Worm (Caenorhabditis elegans) whole organism, young adult: ENCODE data around the gene K08H2.5.

ENCODE experiments used
- B0035.1 ChIP-seq: sonication (generic microtip); optimal IDR thresholded peaks from 2 replicates; lab custom pipeline; 2016; ENCODE audit warnings: missing genetic modification characterization, mild to moderate bottlenecking, missing compliant biosample characterization, missing genotype, missing genetic modification reagents
- B0261.1 ChIP-seq: sonication (generic microtip); optimal IDR thresholded peaks from 2 replicates; lab custom pipeline; 2016; ENCODE audit warnings: mild to moderate bottlenecking, missing genetic modification characterization, moderate library complexity, missing compliant biosample characterization
- D2030.7 ChIP-seq: fragments of 200-800 bp; sonication (Bioruptor generic); IDR thresholded peaks from 2 replicates; pipeline ENCODE4 v1.3.6; 2022; ENCODE audit warnings: missing genetic modification reagents, missing genetic modification characterization, missing compliant biosample characterization
- F52B5.7 ChIP-seq: sonication (generic microtip); optimal IDR thresholded peaks from 2 replicates; lab custom pipeline; 2016; ENCODE audit warnings: mild to moderate bottlenecking, missing genetic modification characterization, missing compliant biosample characterization
- Y53G8AR.9 ChIP-seq: fragments of 200-800 bp; sonication (Bioruptor generic); conservative IDR thresholded peaks from 2 replicates; pipeline ENCODE4 v1.3.6; 2022; ENCODE audit warnings: missing genetic modification reagents, missing genetic modification characterization, missing compliant biosample characterization
- Y79H2A.3 ChIP-seq: fragments of 200-800 bp; sonication (Bioruptor generic); conservative IDR thresholded peaks from 2 replicates; pipeline ENCODE4 v1.3.6; 2022; ENCODE audit warnings: missing genetic modification reagents, missing genetic modification characterization, missing compliant biosample characterization
- ZK185.1 ChIP-seq: sonication (generic microtip); optimal IDR thresholded peaks from 2 replicates; lab custom pipeline; 2016; ENCODE audit warnings: mild to moderate bottlenecking, missing genetic modification characterization, missing compliant biosample characterization; ENCODE audit not compliant: poor library complexity, severe bottlenecking
- bed-2 ChIP-seq: fragments of 200-800 bp; sonication (Bioruptor generic); IDR thresholded peaks from 2 replicates; pipeline ENCODE4 v1.3.6; 2022; ENCODE audit warnings: missing genetic modification reagents, missing genetic modification characterization, missing compliant biosample characterization
- ccch-3 ChIP-seq: fragments of 200-800 bp; sonication (Bioruptor generic); optimal IDR thresholded peaks from 2 replicates; lab custom pipeline; 2018; ENCODE audit warnings: mild to moderate bottlenecking, missing genetic modification characterization, missing compliant biosample characterization
- ceh-91 ChIP-seq: fragments of 200-800 bp; sonication (Bioruptor generic); IDR thresholded peaks from 2 replicates; pipeline ENCODE4 v1.3.6; 2022; ENCODE audit warnings: missing genetic modification reagents, missing genetic modification characterization, missing compliant biosample characterization
- die-1 ChIP-seq: sonication (generic microtip); optimal IDR thresholded peaks from 2 replicates; lab custom pipeline; 2016; ENCODE audit warnings: missing genotype, mild to moderate bottlenecking, missing genetic modification characterization, missing compliant biosample characterization
- dox-1 ChIP-seq: fragments of 200-800 bp; sonication (Bioruptor generic); IDR thresholded peaks from 2 replicates; pipeline ENCODE4 v1.3.6; 2022; ENCODE audit warnings: missing genetic modification reagents, missing genetic modification characterization, missing compliant biosample characterization
- egl-18 ChIP-seq: fragments of 200-800 bp; sonication (Bioruptor generic); IDR thresholded peaks from 2 replicates; pipeline ENCODE4 v1.3.6; 2022; ENCODE audit warnings: missing genetic modification reagents, missing genetic modification characterization, missing compliant biosample characterization
- egrh-3 ChIP-seq: fragments of 200-800 bp; sonication (Bioruptor generic); IDR thresholded peaks from 2 replicates; pipeline ENCODE4 v1.3.6; 2022; ENCODE audit warnings: missing genetic modification reagents, missing genetic modification characterization, missing compliant biosample characterization
- ets-4 ChIP-seq: fragments of 200-800 bp; sonication (Bioruptor generic); optimal IDR thresholded peaks from 2 replicates; lab custom pipeline; 2018; ENCODE audit warnings: mild to moderate bottlenecking, missing genetic modification characterization, missing compliant biosample characterization
- hlh-12 ChIP-seq: sonication (generic microtip); optimal IDR thresholded peaks from 2 replicates; lab custom pipeline; 2016; ENCODE audit warnings: missing genetic modification characterization, missing compliant biosample characterization
- hmg-1.2 ChIP-seq: fragments of 200-800 bp; sonication (Bioruptor generic); IDR thresholded peaks from 2 replicates; pipeline ENCODE4 v1.3.6; 2022; ENCODE audit warnings: missing genetic modification reagents, missing genetic modification characterization, missing compliant biosample characterization
- let-607 ChIP-seq, 2 experiments: fragments of 200-800 bp in 1 of 2; sonication (Bioruptor generic) in 1 of 2; sonication (generic microtip) in 1 of 2; optimal IDR thresholded peaks; 2 replicates each; lab custom pipeline; 2016 to 2018; ENCODE audit warnings: mild to moderate bottlenecking in 2 of 2, missing compliant biosample characterization in 2 of 2, missing genetic modification characterization in 2 of 2, moderate library complexity in 2 of 2, missing genotype in 1 of 2
- lin-40 ChIP-seq: sonication (generic microtip); optimal IDR thresholded peaks from 2 replicates; lab custom pipeline; 2016; ENCODE audit warnings: missing genetic modification characterization, mild to moderate bottlenecking, missing compliant biosample characterization, missing genotype, missing genetic modification reagents
- lsl-1 ChIP-seq: fragments of 200-800 bp; sonication (Bioruptor generic); optimal IDR thresholded peaks from 2 replicates; lab custom pipeline; 2018; ENCODE audit warnings: mild to moderate bottlenecking, missing genetic modification characterization, moderate library complexity, missing compliant biosample characterization
- madf-10 ChIP-seq: sonication (generic microtip); optimal IDR thresholded peaks from 2 replicates; lab custom pipeline; 2016; ENCODE audit warnings: mild to moderate bottlenecking, missing genetic modification characterization, missing compliant biosample characterization
- madf-6 ChIP-seq: fragments of 200-800 bp; sonication (Bioruptor generic); IDR thresholded peaks from 2 replicates; pipeline ENCODE4 v1.3.6; 2022; ENCODE audit warnings: missing genetic modification reagents, missing genetic modification characterization, missing compliant biosample characterization
- mxl-1 ChIP-seq: sonication (generic microtip); optimal IDR thresholded peaks from 2 replicates; lab custom pipeline; 2016; ENCODE audit warnings: missing genetic modification characterization, missing compliant biosample characterization
- nfyb-1 ChIP-seq: fragments of 200-800 bp; sonication (Bioruptor generic); IDR thresholded peaks from 2 replicates; pipeline ENCODE4 v1.3.6; 2022; ENCODE audit warnings: missing genetic modification reagents, missing genetic modification characterization, missing compliant biosample characterization
- nhr-120 ChIP-seq: fragments of 200-800 bp; sonication (Bioruptor generic); IDR thresholded peaks from 2 replicates; pipeline ENCODE4 v1.3.6; 2022; ENCODE audit warnings: missing genetic modification characterization, missing compliant biosample characterization
- nhr-179 ChIP-seq: sonication (generic microtip); optimal IDR thresholded peaks from 2 replicates; lab custom pipeline; 2016; ENCODE audit warnings: mild to moderate bottlenecking, missing genetic modification characterization, missing compliant biosample characterization
- nhr-80 ChIP-seq: sonication (generic microtip); optimal IDR thresholded peaks from 2 replicates; lab custom pipeline; 2016; ENCODE audit warnings: missing genetic modification characterization, missing compliant biosample characterization
- nhr-90 ChIP-seq: sonication (generic microtip); optimal IDR thresholded peaks from 2 replicates; lab custom pipeline; 2016; ENCODE audit warnings: missing genotype, mild to moderate bottlenecking, missing genetic modification characterization, missing compliant biosample characterization
- pbrm-1 ChIP-seq: fragments of 200-800 bp; sonication (Bioruptor generic); IDR thresholded peaks from 2 replicates; pipeline ENCODE4 v1.3.6; 2022; ENCODE audit warnings: missing genetic modification reagents, missing genetic modification characterization, missing compliant biosample characterization
- rec-8 ChIP-seq, 2 experiments: sonication (generic microtip); optimal IDR thresholded peaks; 2 replicates each; lab custom pipeline; 2016; ENCODE audit warnings: mild to moderate bottlenecking in 2 of 2, missing genetic modification characterization in 2 of 2, missing genetic modification reagents in 2 of 2, missing genotype in 2 of 2, missing biosample characterization in 1 of 2, missing compliant biosample characterization in 1 of 2, moderate library complexity in 1 of 2
- repo-1 ChIP-seq: sonication (generic microtip); optimal IDR thresholded peaks from 2 replicates; lab custom pipeline; 2017; ENCODE audit warnings: mild to moderate bottlenecking, missing genetic modification characterization, missing compliant biosample characterization
- rpc-1 ChIP-seq, 2 experiments: fragments of 150-350 bp in 1 of 2; sonication (generic microtip) in 1 of 2; optimal IDR thresholded peaks; 2 replicates each; lab custom pipeline; 2014 to 2018; ENCODE audit warnings: missing biosample characterization in 1 of 2, missing genetic modification characterization in 1 of 2, missing genetic modification reagents in 1 of 2, missing genotype in 1 of 2
- sdz-38 ChIP-seq: sonication (generic microtip); optimal IDR thresholded peaks from 2 replicates; lab custom pipeline; 2016; ENCODE audit warnings: missing genotype, missing genetic modification characterization, missing compliant biosample characterization
- snpc-1.1 ChIP-seq: sonication (generic microtip); optimal IDR thresholded peaks from 2 replicates; lab custom pipeline; 2017; ENCODE audit warnings: missing genetic modification characterization, mild to moderate bottlenecking, missing compliant biosample characterization, antibody characterized with exemption, moderate library complexity, missing genotype, missing genetic modification reagents; ENCODE audit not compliant: insufficient read depth
- snpc-1.3 ChIP-seq: sonication (generic microtip); optimal IDR thresholded peaks from 2 replicates; lab custom pipeline; 2017; ENCODE audit warnings: missing genetic modification characterization, mild to moderate bottlenecking, missing compliant biosample characterization, antibody characterized with exemption, moderate library complexity, missing genotype, missing genetic modification reagents; ENCODE audit not compliant: insufficient read depth
- snpc-3.4 ChIP-seq: sonication (generic microtip); optimal IDR thresholded peaks from 2 replicates; lab custom pipeline; 2017; ENCODE audit warnings: missing genetic modification characterization, mild to moderate bottlenecking, missing compliant biosample characterization, antibody characterized with exemption, moderate library complexity, missing genotype, missing genetic modification reagents
- snpc-4 ChIP-seq, 5 experiments: fragments of 150-350 bp in 1 of 5; sonication (generic microtip) in 4 of 5; optimal IDR thresholded peaks; 2 replicates each; lab custom pipeline; 2014 to 2018; ENCODE audit warnings: missing genetic modification characterization in 5 of 5, missing biosample characterization in 3 of 5, antibody characterized with exemption in 2 of 5, mild to moderate bottlenecking in 2 of 5, missing compliant biosample characterization in 2 of 5, missing genotype in 2 of 5, moderate library complexity in 2 of 5, missing genetic modification reagents in 1 of 5
- somi-1 ChIP-seq: fragments of 200-800 bp; sonication (Bioruptor generic); optimal IDR thresholded peaks from 2 replicates; lab custom pipeline; 2018; ENCODE audit warnings: mild to moderate bottlenecking, missing genetic modification characterization, missing compliant biosample characterization
- tbp1 ChIP-seq: fragments of 200-800 bp; sonication (Bioruptor generic); optimal IDR thresholded peaks from 2 replicates; lab custom pipeline; 2018; ENCODE audit warnings: mild to moderate bottlenecking, missing genetic modification characterization, missing compliant biosample characterization
- unc-62 ChIP-seq: fragments of 150-350 bp; optimal IDR thresholded peaks from 2 replicates; lab custom pipeline; 2014; ENCODE audit warnings: missing biosample characterization, missing genetic modification reagents, missing genetic modification characterization
- ztf-18 ChIP-seq: sonication (generic microtip); optimal IDR thresholded peaks from 2 replicates; lab custom pipeline; 2016; ENCODE audit warnings: missing genotype, mild to moderate bottlenecking, missing genetic modification characterization, missing compliant biosample characterization
- ztf-22 ChIP-seq: fragments of 200-800 bp; sonication (Bioruptor generic); optimal IDR thresholded peaks from 2 replicates; lab custom pipeline; 2018; ENCODE audit warnings: mild to moderate bottlenecking, missing genetic modification characterization, moderate library complexity, missing compliant biosample characterization

The K08H2.5 gene

ce11 chrX:13262195-13262594, 20.1 kb upstream of the K08H2.5 start, which contains the start of gene K09A11.1:
Gene K09A11.1, plus strand, starts transcription at chrX:13262495.
- TF ChIP-seq nfyb-1 (GFP tag; lab: Robert Waterston, UW) (no peak), somi-1 (no peak), Y79H2A.3 (GFP tag; lab: Robert Waterston, UW) (no peak), tbp1 (GFP tag; lab: Kevin White, UChicago) (no peak), hlh-12 (tag; lab: Kevin White, UChicago) (no peak), sdz-38 (no peak), lin-40 (no peak), repo-1 (tag; lab: Kevin White, UChicago) (no peak), snpc-3.4 (tag; lab: Kevin White, UChicago) (no peak), Y53G8AR.9 (GFP tag; lab: Robert Waterston, UW) (no peak), ccch-3 (GFP tag; lab: Kevin White, UChicago) (no peak)

- TF ChIP-seq tbp1 (GFP tag; lab: Kevin White, UChicago) = peak; percentile 86
- peak; percentile 10 for TF ChIP-seq ztf-18 (tag; lab: Kevin White, UChicago)
- peak; percentile 69 for TF ChIP-seq rpc-1 (optimal IDR thresholded peaks at IDR 0.05; lab: Kevin White, UChicago)
- TF ChIP-seq rpc-1 (tag; optimal IDR thresholded peaks at IDR 0.05; lab: Kevin White, UChicago) = peak; percentile 84
- peak; percentile 36 for TF ChIP-seq nhr-90 (tag; lab: Kevin White, UChicago)
- TF ChIP-seq madf-10 = peak; percentile 31
- TF ChIP-seq hmg-1.2 (GFP tag; lab: Robert Waterston, UW) = peak; percentile 38
- peak; percentile 27 for TF ChIP-seq snpc-1.3 (tag; lab: Kevin White, UChicago)
- peak; percentile 66 for TF ChIP-seq B0261.1 (tag; lab: Kevin White, UChicago)
- TF ChIP-seq nhr-80 (tag; lab: Kevin White, UChicago) = peak; percentile 8
- peak; percentile 37 for TF ChIP-seq snpc-3.4 (tag; lab: Kevin White, UChicago)
- TF ChIP-seq B0035.1 (tag; lab: Kevin White, UChicago) = peak; percentile 5
- peak; percentile 58; the same call in 1 of the 2 replicates for TF ChIP-seq pbrm-1 (GFP tag; lab: Robert Waterston, UW)
- peak; percentile 74 for TF ChIP-seq die-1 (tag; lab: Kevin White, UChicago)
- TF ChIP-seq snpc-1.1 = peak; percentile 24
- TF ChIP-seq D2030.7 (GFP tag; lab: Robert Waterston, UW) = 0 out of 2 replicates have a peak, but pooled peaks have one; percentile 16
- 0 out of 2 replicates have a peak, but pooled peaks have one; percentile 16 for TF ChIP-seq egl-18 (GFP tag; lab: Robert Waterston, UW)
- TF ChIP-seq rec-8 (tag; optimal IDR thresholded peaks at IDR 0.05; lab: Kevin White, UChicago) = peak in 1 of 2 experiments; percentile 38
- peak; percentile 10 for TF ChIP-seq ZK185.1 (tag; lab: Kevin White, UChicago)
- 0 out of 2 replicates have a peak, but pooled peaks have one; percentile 17 for TF ChIP-seq dox-1 (GFP tag; lab: Robert Waterston, UW)
- peak; percentile 68 for TF ChIP-seq snpc-4 (GFP tag; optimal IDR thresholded peaks at IDR 0.05; lab: Kevin White, UChicago)
- peak in 3 of 4 experiments; percentile 63 to 91 (median 86) for TF ChIP-seq snpc-4 (tag; optimal IDR thresholded peaks at IDR 0.05; lab: Kevin White, UChicago)
Measured at ce11 chrX:13261037-13261592, 19.0 kb upstream of the K08H2.5 start.

- TF ChIP-seq lsl-1 (GFP tag; lab: Kevin White, UChicago) (no peak), ceh-91 (GFP tag; lab: Robert Waterston, UW) (no peak), let-607 (tag; optimal IDR thresholded peaks at IDR 0.05; lab: Kevin White, UChicago) (peak in 1 of 2 experiments; percentile 30), ets-4 (GFP tag; lab: Kevin White, UChicago) (peak; percentile 68), ztf-22 (peak; percentile 2), mxl-1 (tag; lab: Kevin White, UChicago) (no peak), die-1 (tag; lab: Kevin White, UChicago) (no peak), unc-62 (GFP tag; lab: Kevin White, UChicago) (peak; percentile 21), bed-2 (GFP tag; lab: Robert Waterston, UW) (no peak), nhr-80 (tag; lab: Kevin White, UChicago) (peak; percentile 93), F52B5.7 (tag; lab: Kevin White, UChicago) (no peak), snpc-1.1 (no peak), tbp1 (GFP tag; lab: Kevin White, UChicago) (peak; percentile 33), nhr-179 (tag; lab: Kevin White, UChicago) (no peak), nhr-120 (GFP tag; lab: Robert Waterston, UW) (no peak), egrh-3 (GFP tag; lab: Robert Waterston, UW) (no peak), madf-6 (GFP tag; lab: Robert Waterston, UW) (no peak)
Measured at ce11 chrX:13257577-13257976, 15.4 kb upstream of the K08H2.5 start, which contains the start of gene K08H2.10. Gene K08H2.10, plus strand, starts transcription at chrX:13257806.
